Worm (Caenorhabditis elegans): Measurements from ENCODE around the gene C03C10.5.

DNA sequence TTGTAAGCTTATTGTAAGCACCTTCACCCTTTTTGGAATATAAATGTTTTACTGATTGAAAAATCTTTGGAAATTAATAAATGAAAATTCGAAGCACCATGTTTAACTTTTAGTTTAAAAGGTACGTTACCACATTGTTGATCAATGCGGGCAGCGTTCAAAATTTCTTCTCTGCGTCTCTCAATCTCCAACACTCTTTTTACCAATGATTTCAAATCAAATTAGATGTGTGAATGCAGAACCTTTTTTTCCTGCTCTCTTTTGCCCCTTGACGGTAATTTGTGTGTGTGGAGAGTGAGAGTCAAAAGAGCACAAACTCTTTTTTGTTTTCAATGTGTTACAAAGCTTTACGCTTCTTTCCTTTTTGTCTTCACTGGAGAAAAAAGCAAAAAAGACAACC lies 32.0 kb upstream of the C03C10.5 start:
- no peak for TF ChIP-seq Y116A8C.19 (tag; optimal IDR thresholded peaks at IDR 0.05; ENCODE audit: borderline replicate concordance)
- TF ChIP-seq dsc-1 (tag; optimal IDR thresholded peaks at IDR 0.05): no peak
- no peak for TF ChIP-seq fkh-4 (tag; optimal IDR thresholded peaks at IDR 0.05; ENCODE audit: borderline replicate concordance)
- TF ChIP-seq ces-1 (GFP tag; optimal IDR thresholded peaks at IDR 0.05): no peak
- TF ChIP-seq egl-27 (tag; optimal IDR thresholded peaks at IDR 0.05): no peak
